Fruit fly (Drosophila melanogaster) whole organism, embryonic: ENCODE results near the gene CG43915.

ENCODE experiments used
- BtbVII ChIP-seq: fragments of 200-800 bp; sonication (Bioruptor generic); optimal IDR thresholded peaks from 3 replicates; lab custom pipeline; 2017; ENCODE audit warnings: missing biosample characterization, mild to moderate bottlenecking, missing genetic modification characterization
- CG10366 ChIP-seq: fragments of 200-800 bp; sonication (Bioruptor generic); IDR thresholded peaks from 2 replicates; pipeline ENCODE4 v1.3.6; 2022; ENCODE audit warnings: missing biosample characterization, missing genetic modification characterization
- CG10543 ChIP-seq: fragments of 200-800 bp; sonication (Bioruptor generic); optimal IDR thresholded peaks from 3 replicates; lab custom pipeline; 2017; ENCODE audit warnings: missing biosample characterization, mild to moderate bottlenecking, missing genetic modification characterization, moderate library complexity
- CG12769 ChIP-seq: fragments of 200-800 bp; sonication (Bioruptor generic); optimal IDR thresholded peaks from 2 replicates; lab custom pipeline; 2019; ENCODE audit warnings: missing biosample characterization, mild to moderate bottlenecking, missing genetic modification characterization, moderate library complexity
- CG13894 ChIP-seq: fragments of 200-800 bp; sonication (Bioruptor generic); optimal IDR thresholded peaks from 3 replicates; lab custom pipeline; 2018; ENCODE audit warnings: missing biosample characterization, mild to moderate bottlenecking, missing genetic modification characterization, moderate library complexity
- CG15479 ChIP-seq: fragments of 200-800 bp; sonication (Bioruptor generic); optimal IDR thresholded peaks from 3 replicates; lab custom pipeline; 2019; ENCODE audit warnings: missing biosample characterization, mild to moderate bottlenecking, missing genetic modification characterization, moderate library complexity
- CG15514 ChIP-seq: fragments of 200-800 bp; sonication (Bioruptor generic); optimal IDR thresholded peaks from 3 replicates; lab custom pipeline; 2017; ENCODE audit warnings: missing biosample characterization, missing genetic modification characterization, mild to moderate bottlenecking, moderate library complexity, missing genetic modification reagents
- CG3281 ChIP-seq: fragments of 200-800 bp; sonication (Bioruptor generic); optimal IDR thresholded peaks from 3 replicates; lab custom pipeline; 2017; ENCODE audit warnings: missing biosample characterization, mild to moderate bottlenecking, missing genetic modification characterization
- CG3407 ChIP-seq: fragments of 200-800 bp; sonication (Bioruptor generic); optimal IDR thresholded peaks from 2 replicates; lab custom pipeline; 2018; ENCODE audit warnings: missing biosample characterization, mild to moderate bottlenecking, missing genetic modification characterization
- CG34376 ChIP-seq: fragments of 200-800 bp; sonication (Bioruptor generic); optimal IDR thresholded peaks from 2 replicates; lab custom pipeline; 2018; ENCODE audit warnings: missing biosample characterization, mild to moderate bottlenecking, missing genetic modification characterization
- CG3726 ChIP-seq: fragments of 200-800 bp; sonication (Bioruptor generic); IDR thresholded peaks from 3 replicates; pipeline ENCODE4, ENCODE4 v1.3.6; 2022; ENCODE audit warnings: missing biosample characterization, missing genetic modification characterization
- CG6854 ChIP-seq: fragments of 200-800 bp; sonication (Bioruptor generic); optimal IDR thresholded peaks from 3 replicates; lab custom pipeline; 2017; ENCODE audit warnings: missing biosample characterization, mild to moderate bottlenecking, missing genetic modification characterization
- CG7963 ChIP-seq: fragments of 200-800 bp; sonication (Bioruptor generic); IDR thresholded peaks from 3 replicates; pipeline ENCODE4 v1.3.6; 2022; ENCODE audit warnings: missing biosample characterization, missing genetic modification characterization; ENCODE audit not compliant: partially characterized antibody
- CG8290 ChIP-seq, 3 experiments: fragments of 200-800 bp; sonication (Bioruptor generic); optimal IDR thresholded peaks; 2 replicates each; lab custom pipeline; 2016 to 2019; ENCODE audit warnings: missing biosample characterization in 3 of 3, missing genetic modification characterization in 3 of 3, mild to moderate bottlenecking in 2 of 3, moderate library complexity in 1 of 3
- CTCF ChIP-seq: fragments of 200-800 bp; sonication (Bioruptor generic); optimal IDR thresholded peaks from 2 replicates; lab custom pipeline; 2017; ENCODE audit warnings: missing biosample characterization, mild to moderate bottlenecking, missing genetic modification characterization, moderate library complexity
- Dbx ChIP-seq: fragments of 200-800 bp; sonication (Bioruptor generic); IDR thresholded peaks from 3 replicates; pipeline ENCODE4 v1.3.6; 2022; ENCODE audit warnings: missing biosample characterization, missing genetic modification characterization
- Deaf1 ChIP-seq: fragments of 200-800 bp; optimal IDR thresholded peaks from 3 replicates; lab custom pipeline; 2019; ENCODE audit warnings: missing biosample characterization, mild to moderate bottlenecking, missing genetic modification characterization, moderate library complexity
- Dp ChIP-seq: fragments of 200-800 bp; sonication (Bioruptor generic); optimal IDR thresholded peaks from 2 replicates; lab custom pipeline; 2018; ENCODE audit warnings: missing biosample characterization, mild to moderate bottlenecking, missing genetic modification characterization, moderate library complexity
- Dref ChIP-seq: fragments of 200-800 bp; sonication (Bioruptor generic); IDR thresholded peaks from 2 replicates; pipeline ENCODE4 v1.3.6; 2022; ENCODE audit warnings: missing biosample characterization, missing genetic modification characterization
- E2f2 ChIP-seq: fragments of 200-800 bp; sonication (Bioruptor generic); IDR thresholded peaks from 2 replicates; pipeline ENCODE4 v1.3.6; 2022; ENCODE audit warnings: missing biosample characterization, missing genetic modification characterization
- Ets65A ChIP-seq: fragments of 200-800 bp; sonication (Bioruptor generic); peaks from one replicate; lab custom pipeline; 2016; ENCODE audit warnings: missing biosample characterization, missing genetic modification characterization
- HmgZ ChIP-seq: fragments of 200-800 bp; sonication (Bioruptor generic); optimal IDR thresholded peaks from 2 replicates; lab custom pipeline; 2018; ENCODE audit warnings: missing biosample characterization, mild to moderate bottlenecking, missing genetic modification characterization
- Hmr ChIP-seq: fragments of 200-800 bp; sonication (Bioruptor generic); optimal IDR thresholded peaks from 3 replicates; lab custom pipeline; 2017; ENCODE audit warnings: mild to moderate bottlenecking, missing biosample characterization, missing genetic modification reagents, missing genetic modification characterization
- Jarid2 ChIP-seq: fragments of 200-800 bp; sonication (Bioruptor generic); optimal IDR thresholded peaks from 3 replicates; lab custom pipeline; 2017; ENCODE audit warnings: mild to moderate bottlenecking, missing biosample characterization, missing genetic modification reagents, missing genetic modification characterization
- Med ChIP-seq: fragments of 200-800 bp; sonication (Bioruptor generic); peaks from one replicate; lab custom pipeline; 2016; ENCODE audit warnings: missing biosample characterization, missing genetic modification characterization, mild to moderate bottlenecking, inconsistent platforms, moderate library complexity
- Myb ChIP-seq: fragments of 200-800 bp; sonication (Bioruptor generic); optimal IDR thresholded peaks from 2 replicates; lab custom pipeline; 2016; ENCODE audit warnings: missing biosample characterization, missing genetic modification characterization
- Nf-YC ChIP-seq: fragments of 200-800 bp; optimal IDR thresholded peaks from 3 replicates; lab custom pipeline; 2019; ENCODE audit warnings: missing biosample characterization, mild to moderate bottlenecking, missing genetic modification characterization, moderate library complexity
- Pdp1 ChIP-seq, 2 experiments: fragments of 200-800 bp; sonication (Bioruptor generic); optimal IDR thresholded peaks; 3 replicates each; lab custom pipeline; 2016; ENCODE audit warnings: missing biosample characterization in 2 of 2, missing genetic modification characterization in 2 of 2, mild to moderate bottlenecking in 1 of 2, moderate library complexity in 1 of 2
- Scr ChIP-seq: fragments of 200-800 bp; sonication (Bioruptor generic); IDR thresholded peaks from 2 replicates; pipeline ENCODE4 v1.3.6; 2022; ENCODE audit warnings: missing biosample characterization, missing genetic modification characterization; ENCODE audit not compliant: partially characterized antibody
- amos ChIP-seq: fragments of 200-800 bp; sonication (Bioruptor generic); IDR thresholded peaks from 2 replicates; pipeline ENCODE4 v1.3.6; 2022; ENCODE audit warnings: missing biosample characterization, missing genetic modification characterization; ENCODE audit not compliant: partially characterized antibody
- caup ChIP-seq: fragments of 200-800 bp; sonication (Bioruptor generic); optimal IDR thresholded peaks from 3 replicates; lab custom pipeline; 2017; ENCODE audit warnings: missing biosample characterization, mild to moderate bottlenecking, missing genetic modification characterization, moderate library complexity; ENCODE audit not compliant: severe bottlenecking
- chinmo ChIP-seq: fragments of 200-800 bp; sonication (Bioruptor generic); IDR thresholded peaks from 4 replicates; pipeline ENCODE4 v1.3.6; 2022; ENCODE audit warnings: missing biosample characterization, missing genetic modification characterization; ENCODE audit not compliant: partially characterized antibody
- ci ChIP-seq: fragments of 200-800 bp; sonication (Bioruptor generic); IDR thresholded peaks from 3 replicates; pipeline ENCODE4 v1.3.6; 2022; ENCODE audit warnings: missing biosample characterization, missing genetic modification characterization
- emc ChIP-seq: fragments of 200-800 bp; sonication (Bioruptor generic); optimal IDR thresholded peaks from 2 replicates; lab custom pipeline; 2016; ENCODE audit warnings: missing biosample characterization, missing genetic modification characterization
- ewg ChIP-seq: fragments of 200-800 bp; sonication (Bioruptor generic); optimal IDR thresholded peaks from 3 replicates; lab custom pipeline; 2017; ENCODE audit warnings: mild to moderate bottlenecking, missing biosample characterization, missing genetic modification reagents, missing genetic modification characterization
- exex ChIP-seq: fragments of 200-800 bp; sonication (Bioruptor generic); optimal IDR thresholded peaks from 4 replicates; lab custom pipeline; 2018; ENCODE audit warnings: missing biosample characterization, mild to moderate bottlenecking, missing genetic modification characterization, moderate library complexity
- grn ChIP-seq: fragments of 200-800 bp; sonication (Bioruptor generic); optimal IDR thresholded peaks from 3 replicates; lab custom pipeline; 2017; ENCODE audit warnings: missing biosample characterization, missing genetic modification characterization
- gro ChIP-seq: fragments of 200-800 bp; sonication (Bioruptor generic); optimal IDR thresholded peaks from 2 replicates; lab custom pipeline; 2016; ENCODE audit warnings: missing biosample characterization, missing genetic modification characterization
- lab ChIP-seq: fragments of 200-800 bp; sonication (Bioruptor generic); optimal IDR thresholded peaks from 3 replicates; lab custom pipeline; 2017; ENCODE audit warnings: missing biosample characterization, missing genetic modification characterization, mild to moderate bottlenecking, moderate library complexity, missing genetic modification reagents
- lbe ChIP-seq: fragments of 200-800 bp; sonication (Bioruptor generic); optimal IDR thresholded peaks from 2 replicates; lab custom pipeline; 2016; ENCODE audit warnings: missing biosample characterization, mild to moderate bottlenecking, missing genetic modification characterization
- mirr ChIP-seq: fragments of 200-800 bp; sonication (Bioruptor generic); optimal IDR thresholded peaks from 3 replicates; lab custom pipeline; 2018; ENCODE audit warnings: missing biosample characterization, mild to moderate bottlenecking, missing genetic modification characterization
- nerfin-1 ChIP-seq: fragments of 200-800 bp; sonication (Bioruptor generic); optimal IDR thresholded peaks from 3 replicates; lab custom pipeline; 2019; ENCODE audit warnings: missing biosample characterization, mild to moderate bottlenecking, missing genetic modification characterization, moderate library complexity
- pzg ChIP-seq: fragments of 200-800 bp; sonication (Bioruptor generic); optimal IDR thresholded peaks from 3 replicates; lab custom pipeline; 2018; ENCODE audit warnings: missing biosample characterization, mild to moderate bottlenecking, missing genetic modification characterization, moderate library complexity
- row ChIP-seq: fragments of 200-800 bp; sonication (Bioruptor generic); IDR thresholded peaks from 3 replicates; pipeline ENCODE4 v1.3.6; 2022; ENCODE audit warnings: missing biosample characterization, missing genetic modification characterization
- scrt ChIP-seq: fragments of 200-800 bp; sonication (Bioruptor generic); optimal IDR thresholded peaks from 2 replicates; lab custom pipeline; 2018; ENCODE audit warnings: missing biosample characterization, mild to moderate bottlenecking, missing genetic modification characterization, moderate library complexity
- sd ChIP-seq: fragments of 200-800 bp; sonication (Bioruptor generic); optimal IDR thresholded peaks from 3 replicates; lab custom pipeline; 2018; ENCODE audit warnings: missing biosample characterization, mild to moderate bottlenecking, missing genetic modification characterization, moderate library complexity
- slbo ChIP-seq: fragments of 200-800 bp; sonication (Bioruptor generic); IDR thresholded peaks from 2 replicates; pipeline ENCODE4 v1.3.6; 2022; ENCODE audit warnings: missing biosample characterization, missing genetic modification characterization

The CG43915 gene

DNA sequence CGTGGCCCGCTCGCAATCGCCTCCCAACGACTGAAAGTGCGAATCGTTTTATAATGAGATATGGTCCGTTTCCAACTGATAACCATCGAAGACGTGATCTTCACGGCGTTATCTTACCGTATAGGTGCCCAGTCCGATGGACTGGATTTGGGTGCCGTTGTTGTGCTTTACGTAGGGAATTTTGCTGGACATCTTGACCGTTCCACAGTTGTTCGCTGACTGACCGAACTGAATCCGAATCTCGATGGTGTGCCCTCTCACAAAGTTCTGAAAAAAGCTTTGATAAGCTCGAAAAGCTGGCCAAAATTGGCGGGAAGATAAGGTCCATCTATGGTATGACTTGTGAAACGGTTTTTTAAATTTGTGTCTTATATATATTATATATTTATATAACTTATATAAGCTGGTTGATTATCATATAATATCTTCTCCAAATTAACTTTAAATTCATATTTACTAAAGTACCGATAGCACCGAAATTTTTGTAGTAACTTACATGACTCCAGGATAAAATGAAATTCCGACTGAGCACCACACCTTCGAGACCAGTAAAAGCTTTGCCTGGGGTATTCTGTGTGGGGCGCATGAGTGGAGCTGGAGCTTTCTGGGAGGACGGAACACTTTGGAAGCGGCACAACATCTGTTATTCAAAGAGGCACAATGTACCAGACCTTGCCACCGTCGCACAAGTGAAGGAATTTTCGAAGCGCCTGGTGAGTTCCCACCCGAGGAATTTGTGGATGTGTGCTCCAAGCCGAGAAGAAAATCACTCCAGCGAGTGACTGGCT, 30.3 kb upstream of the CG43915 start, which contains the start of the genes CG10863 and CG14982:
CG10863 (minus strand) TSS at position 225 of the 788 bp plus-strand sequence.
CG14982 (plus strand) TSS at position 470 of the 788 bp plus-strand sequence.
- TF ChIP-seq Jarid2 (GFP tag; lab: Kevin White, UChicago) (peak; percentile 78), CG10543 (peak; percentile 74), sd (tag; lab: Kevin White, UChicago) (peak; percentile 3), scrt (peak; percentile 47), Nf-YC (tag; lab: Kevin White, UChicago) (peak; percentile 4), CG7963 (no peak), HmgZ (tag; lab: Kevin White, UChicago) (peak; percentile 64), BtbVII (GFP tag; lab: Kevin White, UChicago) (peak; percentile 26), caup (GFP tag; lab: Kevin White, UChicago) (peak; percentile 9), Myb (GFP tag; lab: Kevin White, UChicago) (peak; percentile 20), CG15514 (GFP tag; lab: Kevin White, UChicago) (peak; percentile 60), Hmr (GFP tag; lab: Kevin White, UChicago) (peak; percentile 5), chinmo (GFP tag; lab: Robert Waterston, UW) (peak; percentile 50; the same call in 1 of the 4 replicates), Dp (peak; percentile 67), nerfin-1 (peak; percentile 62), Dbx (peak; percentile 54; the same call in 1 of the 3 replicates), pzg (GFP tag; lab: Kevin White, UChicago) (peak; percentile 20), CG15479 (GFP tag; lab: Kevin White, UChicago) (no peak), CG3726 (GFP tag; lab: Robert Waterston, UW) (0 out of 3 replicates have a peak, but pooled peaks have one; percentile 9), ci (no peak), Pdp1 (GFP tag; optimal IDR thresholded peaks at IDR 0.05; lab: Kevin White, UChicago) (peak in 1 of 2 experiments; percentile 43), exex (tag; lab: Kevin White, UChicago) (peak; percentile 84), lbe (GFP tag; lab: Kevin White, UChicago) (peak; percentile 8), emc (GFP tag; lab: Kevin White, UChicago) (no peak), slbo (GFP tag; lab: Robert Waterston, UW) (peak; percentile 31; the same call in 1 of the 2 replicates), amos (peak; percentile 29; the same call in 1 of the 2 replicates), Dref (GFP tag; lab: Robert Waterston, UW) (no peak), gro (peak; percentile 59), grn (GFP tag; lab: Kevin White, UChicago) (peak; percentile 91), Med (GFP tag; lab: Kevin White, UChicago) (peak; percentile 83), CG10366 (no peak), CG6854 (GFP tag; lab: Kevin White, UChicago) (peak; percentile 5), mirr (GFP tag; lab: Kevin White, UChicago) (peak; percentile 29), row (no peak), CG12769 (tag; lab: Kevin White, UChicago) (no peak), CG3407 (GFP tag; lab: Kevin White, UChicago) (no peak), CTCF (GFP tag; lab: Kevin White, UChicago) (peak; percentile 35), lab (GFP tag; lab: Kevin White, UChicago) (peak; percentile 43), CG13894 (tag; lab: Kevin White, UChicago) (peak; percentile 0), E2f2 (peak; percentile 25; the same call in 1 of the 2 replicates), Ets65A (peak; percentile 52), CG3281 (GFP tag; lab: Kevin White, UChicago) (peak; percentile 1), Scr (0 out of 2 replicates have a peak, but pooled peaks have one; percentile 18), ewg (peak; percentile 61), CG8290 (GFP tag; optimal IDR thresholded peaks at IDR 0.05; lab: Kevin White, UChicago) (no peak), CG8290 (tag; optimal IDR thresholded peaks at IDR 0.05; lab: Kevin White, UChicago) (peak in 1 of 2 experiments; percentile 66), Deaf1 (tag; lab: Kevin White, UChicago) (peak; percentile 90), CG34376 (GFP tag; lab: Kevin White, UChicago) (peak; percentile 83)
